Worm (Caenorhabditis elegans): ENCODE measurements around the gene C17E7.13.

The C17E7.13 gene

ce11 chrV:3913131-3913530 lies 24.0 kb upstream of the C17E7.13 start:
- TF ChIP-seq ztf-11 (tag; optimal IDR thresholded peaks at IDR 0.05): no peak
- TF ChIP-seq tbx-8 (GFP tag; optimal IDR thresholded peaks at IDR 0.05): no peak
- no peak for TF ChIP-seq hlh-1 (tag; optimal IDR thresholded peaks at IDR 0.05)
- TF ChIP-seq nhr-12 (tag; optimal IDR thresholded peaks at IDR 0.05): no peak

- TF ChIP-seq flh-1 (GFP tag; optimal IDR thresholded peaks at IDR 0.05) (no peak), ceh-39 (tag; optimal IDR thresholded peaks at IDR 0.05) (no peak), mab-5 (tag; optimal IDR thresholded peaks at IDR 0.05) (no peak), ces-1 (GFP tag; optimal IDR thresholded peaks at IDR 0.05) (no peak), zip-8 (tag; optimal IDR thresholded peaks at IDR 0.05) (no peak), snpc-4 (tag; optimal IDR thresholded peaks at IDR 0.05) (no peak), lsy-2 (tag; optimal IDR thresholded peaks at IDR 0.05) (no peak), ham-2 (GFP tag; optimal IDR thresholded peaks at IDR 0.05) (no peak), unc-120 (tag; optimal IDR thresholded peaks at IDR 0.05; ENCODE audit: poor library complexity, severe bottlenecking) (no peak), tbx-8 (GFP tag; optimal IDR thresholded peaks at IDR 0.05) (no peak), M03D4.4 (tag; optimal IDR thresholded peaks at IDR 0.05) (no peak)
Measured at ce11 chrV:3912472-3912871, 23.4 kb upstream of the C17E7.13 start, which contains the start of gene srx-68. Gene srx-68, plus strand, starts transcription at chrV:3912772.

- TF ChIP-seq nhr-2 (tag; optimal IDR thresholded peaks at IDR 0.05) (no peak), nhr-28 (tag; optimal IDR thresholded peaks at IDR 0.05) (no peak), unc-120 (tag; optimal IDR thresholded peaks at IDR 0.05; ENCODE audit: poor library complexity, severe bottlenecking) (no peak), elt-1 (tag; optimal IDR thresholded peaks at IDR 0.05; ENCODE audit: borderline replicate concordance, insufficient read depth) (no peak), lsy-2 (tag; optimal IDR thresholded peaks at IDR 0.05) (no peak), cnd-1 (tag; optimal IDR thresholded peaks at IDR 0.05) (no peak), blmp-1 (tag; optimal IDR thresholded peaks at IDR 0.05) (no peak), M03D4.4 (tag; optimal IDR thresholded peaks at IDR 0.05) (no peak), ham-2 (GFP tag; optimal IDR thresholded peaks at IDR 0.05) (no peak), mab-5 (tag; optimal IDR thresholded peaks at IDR 0.05) (no peak), zip-8 (tag; optimal IDR thresholded peaks at IDR 0.05) (no peak), nhr-12 (tag; optimal IDR thresholded peaks at IDR 0.05) (no peak), mls-2 (tag; optimal IDR thresholded peaks at IDR 0.05) (no peak), mep-1 (tag; optimal IDR thresholded peaks at IDR 0.05) (no peak), ces-1 (GFP tag; optimal IDR thresholded peaks at IDR 0.05) (no peak)
Measured at ce11 chrV:3905841-3906240, 16.8 kb upstream of the C17E7.13 start, which contains the start of gene nhr-156. Gene nhr-156, plus strand, starts transcription at chrV:3906106.

- TF ChIP-seq hlh-1 (tag; optimal IDR thresholded peaks at IDR 0.05) (no peak), flh-1 (GFP tag; optimal IDR thresholded peaks at IDR 0.05) (no peak), nhr-76 (tag; optimal IDR thresholded peaks at IDR 0.05) (no peak), sem-2 (GFP tag; optimal IDR thresholded peaks at IDR 0.05) (no peak), ztf-11 (tag; optimal IDR thresholded peaks at IDR 0.05) (no peak), mep-1 (tag; optimal IDR thresholded peaks at IDR 0.05) (no peak), elt-1 (tag; optimal IDR thresholded peaks at IDR 0.05; ENCODE audit: borderline replicate concordance, insufficient read depth) (no peak), lin-32 (GFP tag; optimal IDR thresholded peaks at IDR 0.05) (no peak), ceh-39 (tag; optimal IDR thresholded peaks at IDR 0.05) (no peak), elt-3 (tag; optimal IDR thresholded peaks at IDR 0.05) (no peak)
Measured at ce11 chrV:3903424-3903823, 14.3 kb upstream of the C17E7.13 start.

ce11 chrV:3902458-3903157 lies 13.5 kb upstream of the C17E7.13 start, which contains the start of the genes str-229 and srh-190:
Gene str-229, minus strand, starts transcription at chrV:3902558.
Gene srh-190, plus strand, starts transcription at chrV:3903107.
- TF ChIP-seq lin-13 (tag; optimal IDR thresholded peaks at IDR 0.05): no peak
- TF ChIP-seq elt-1 (tag; optimal IDR thresholded peaks at IDR 0.05; ENCODE audit: borderline replicate concordance, insufficient read depth): no peak
- no peak for TF ChIP-seq nhr-76 (tag; optimal IDR thresholded peaks at IDR 0.05)
- no peak for TF ChIP-seq ztf-11 (tag; optimal IDR thresholded peaks at IDR 0.05)
- TF ChIP-seq mls-2 (tag; optimal IDR thresholded peaks at IDR 0.05): no peak
- no peak for TF ChIP-seq unc-39 (tag; optimal IDR thresholded peaks at IDR 0.05)
- no peak for TF ChIP-seq lin-32 (GFP tag; optimal IDR thresholded peaks at IDR 0.05)

ce11 chrV:3900102-3900501 lies 11.0 kb upstream of the C17E7.13 start, which contains the start of gene irld-22:
Gene irld-22, minus strand, starts transcription at chrV:3900202.
- no peak for TF ChIP-seq pha-4 (tag; optimal IDR thresholded peaks at IDR 0.05)
- no peak for TF ChIP-seq sptf-1 (tag; optimal IDR thresholded peaks at IDR 0.05)
- TF ChIP-seq tbx-8 (GFP tag; optimal IDR thresholded peaks at IDR 0.05): no peak
- TF ChIP-seq ztf-11 (tag; optimal IDR thresholded peaks at IDR 0.05): no peak
- no peak for TF ChIP-seq nhr-2 (tag; optimal IDR thresholded peaks at IDR 0.05)
- no peak for TF ChIP-seq ham-2 (GFP tag; optimal IDR thresholded peaks at IDR 0.05)
- no peak for TF ChIP-seq hlh-1 (tag; optimal IDR thresholded peaks at IDR 0.05)
- no peak for TF ChIP-seq lsy-2 (tag; optimal IDR thresholded peaks at IDR 0.05)
- no peak for TF ChIP-seq ceh-43 (GFP tag; optimal IDR thresholded peaks at IDR 0.05)
- no peak for TF ChIP-seq lin-13 (tag; optimal IDR thresholded peaks at IDR 0.05)
- no peak for TF ChIP-seq elt-3 (tag; optimal IDR thresholded peaks at IDR 0.05)
- TF ChIP-seq zip-8 (tag; optimal IDR thresholded peaks at IDR 0.05): no peak
- TF ChIP-seq bed-3 (GFP tag; optimal IDR thresholded peaks at IDR 0.05): no peak

All from whole organism, mixed stage, embryonic.